Worm (Caenorhabditis elegans): ENCODE results near the gene ttr-33.
A peak's percentile ranks its signal among the peaks of the same experiment; 100 is the strongest.

The ttr-33 gene

ce11 chrV:7863020-7863523 is 25.4 kb upstream of the ttr-33 start, which contains the start of gene C37C3.10:
TSS of gene C37C3.10 (minus strand) at chrV:7863070.
- no peak for TF ChIP-seq tbx-2 (tag; optimal IDR thresholded peaks at IDR 0.05)
- TF ChIP-seq nhr-12 (tag; optimal IDR thresholded peaks at IDR 0.05): no peak
- peak; percentile 64 for TF ChIP-seq pqm-1 (tag; optimal IDR thresholded peaks at IDR 0.05)
- TF ChIP-seq R02D3.7 (tag; optimal IDR thresholded peaks at IDR 0.05): no peak
- no peak for TF ChIP-seq lsy-12 (tag; optimal IDR thresholded peaks at IDR 0.05)
- no peak for TF ChIP-seq egl-5 (tag; optimal IDR thresholded peaks at IDR 0.05)
- no peak for TF ChIP-seq nhr-11 (tag; optimal IDR thresholded peaks at IDR 0.05)

- TF ChIP-seq mdl-1 (tag; optimal IDR thresholded peaks at IDR 0.05) (no peak), nfya-1 (tag; optimal IDR thresholded peaks at IDR 0.05; ENCODE audit: insufficient read depth) (no peak), fkh-10 (GFP tag; optimal IDR thresholded peaks at IDR 0.05) (no peak), pqm-1 (tag; optimal IDR thresholded peaks at IDR 0.05) (no peak), hmg-11 (tag; optimal IDR thresholded peaks at IDR 0.05) (no peak), nhr-77 (tag; optimal IDR thresholded peaks at IDR 0.05) (no peak), nhr-76 (tag; optimal IDR thresholded peaks at IDR 0.05) (no peak), elt-3 (tag; optimal IDR thresholded peaks at IDR 0.05) (no peak), ceh-9 (tag; optimal IDR thresholded peaks at IDR 0.05) (no peak), fos-1 (tag; optimal IDR thresholded peaks at IDR 0.05) (no peak), unc-62 (GFP tag; optimal IDR thresholded peaks at IDR 0.05) (no peak), ztf-11 (tag; optimal IDR thresholded peaks at IDR 0.05) (no peak), jun-1 (tag; optimal IDR thresholded peaks at IDR 0.05) (no peak), lsy-12 (tag; optimal IDR thresholded peaks at IDR 0.05) (no peak), nhr-67 (tag; optimal IDR thresholded peaks at IDR 0.05) (no peak), zag-1 (tag; optimal IDR thresholded peaks at IDR 0.05) (no peak)
Measured at ce11 chrV:7861792-7862191, 24.1 kb upstream of the ttr-33 start, which contains the start of gene C37C3.17. TSS of gene C37C3.17 (minus strand) at chrV:7861892.

ce11 chrV:7857931-7858330 is 20.2 kb upstream of the ttr-33 start, which contains the start of gene C37C3.1:
TSS of gene C37C3.1 (plus strand) at chrV:7857963.
- peak; percentile 15 for TF ChIP-seq nhr-77 (tag; optimal IDR thresholded peaks at IDR 0.05)
- TF ChIP-seq ceh-9 (tag; optimal IDR thresholded peaks at IDR 0.05): no peak
- TF ChIP-seq nhr-43 (tag; optimal IDR thresholded peaks at IDR 0.05; ENCODE audit: poor library complexity, severe bottlenecking): peak; percentile 56
- TF ChIP-seq ceh-28 (tag; optimal IDR thresholded peaks at IDR 0.05): peak; percentile 48
- TF ChIP-seq zag-1 (tag; optimal IDR thresholded peaks at IDR 0.05): no peak
- peak; percentile 13 for TF ChIP-seq tbx-2 (tag; optimal IDR thresholded peaks at IDR 0.05)
- TF ChIP-seq aly-2 (tag; optimal IDR thresholded peaks at IDR 0.05): peak; percentile 67
- no peak for TF ChIP-seq ZK546.5 (tag; optimal IDR thresholded peaks at IDR 0.05)
- TF ChIP-seq ama-1 (optimal IDR thresholded peaks at IDR 0.05): peak; percentile 74
- TF ChIP-seq nhr-28 (tag; optimal IDR thresholded peaks at IDR 0.05): no peak
- TF ChIP-seq nhr-23 (tag; optimal IDR thresholded peaks at IDR 0.05): peak; percentile 35
- no peak for TF ChIP-seq sea-2 (GFP tag; optimal IDR thresholded peaks at IDR 0.05)
- TF ChIP-seq ceh-16 (tag; optimal IDR thresholded peaks at IDR 0.05): no peak
- no peak for TF ChIP-seq daf-12 (tag; optimal IDR thresholded peaks at IDR 0.05)
- TF ChIP-seq nhr-67 (tag; optimal IDR thresholded peaks at IDR 0.05): no peak
- TF ChIP-seq nhr-237 (tag; optimal IDR thresholded peaks at IDR 0.05): no peak
- no peak for TF ChIP-seq pha-4 (tag; optimal IDR thresholded peaks at IDR 0.05)
- peak; percentile 33 for TF ChIP-seq elt-2 (tag; optimal IDR thresholded peaks at IDR 0.05)
- TF ChIP-seq mdl-1 (tag; optimal IDR thresholded peaks at IDR 0.05): no peak
- no peak for TF ChIP-seq lin-39 (tag; optimal IDR thresholded peaks at IDR 0.05)
- no peak for TF ChIP-seq fkh-2 (tag; optimal IDR thresholded peaks at IDR 0.05)
- no peak for TF ChIP-seq pqm-1 (tag; optimal IDR thresholded peaks at IDR 0.05)
- TF ChIP-seq unc-62 (GFP tag; optimal IDR thresholded peaks at IDR 0.05): no peak
- no peak for TF ChIP-seq R02D3.7 (tag; optimal IDR thresholded peaks at IDR 0.05)
- no peak for TF ChIP-seq fos-1 (tag; optimal IDR thresholded peaks at IDR 0.05)
- no peak for TF ChIP-seq mml-1 (tag; optimal IDR thresholded peaks at IDR 0.05)
- TF ChIP-seq nhr-25 (tag; optimal IDR thresholded peaks at IDR 0.05): peak; percentile 16
- no peak for TF ChIP-seq nhr-12 (tag; optimal IDR thresholded peaks at IDR 0.05)
- no peak for TF ChIP-seq lin-15B (tag; optimal IDR thresholded peaks at IDR 0.05)
- TF ChIP-seq lsy-12 (tag; optimal IDR thresholded peaks at IDR 0.05): peak; percentile 29
- TF ChIP-seq hmg-11 (tag; optimal IDR thresholded peaks at IDR 0.05): no peak
- no peak for TF ChIP-seq elt-3 (tag; optimal IDR thresholded peaks at IDR 0.05)

All from whole organism, L3 larva.